Fruit fly (Drosophila melanogaster): ENCODE measurements around the gene Cpr67B.

dm6 chr3L:9426656-9427294 lies 22.2 kb downstream of the Cpr67B start, which contains the start of the genes Atat and Shc:
- TF ChIP-seq insv (GFP tag; optimal IDR thresholded peaks at IDR 0.05) (peak; percentile 16 to 80), CG4820 (GFP tag; optimal IDR thresholded peaks at IDR 0.05) (peak; percentile 99)
